Worm (Caenorhabditis elegans) whole organism, L2 larva: ENCODE data around the gene sptf-2.

Experiments used
- F13H6.1 ChIP-seq: sonication (generic microtip); optimal IDR thresholded peaks from 2 replicates; lab custom pipeline; 2016; ENCODE audit warnings: missing genetic modification characterization, missing compliant biosample characterization
- ZK546.5 ChIP-seq: sonication (generic microtip); optimal IDR thresholded peaks from 2 replicates; lab custom pipeline; 2017; ENCODE audit warnings: missing biosample characterization, missing genetic modification characterization
- ceh-82 ChIP-seq: fragments of 150-350 bp; optimal IDR thresholded peaks from 2 replicates; lab custom pipeline; 2014; ENCODE audit warnings: missing biosample characterization, missing genetic modification characterization
- lsy-2 ChIP-seq, 2 experiments: fragments of 150-350 bp in 1 of 2; sonication (generic microtip) in 1 of 2; optimal IDR thresholded peaks; 2 replicates each; lab custom pipeline; 2014 to 2017; ENCODE audit warnings: missing biosample characterization in 2 of 2, missing genetic modification characterization in 2 of 2
- mab-5 ChIP-seq: fragments of 150-350 bp; optimal IDR thresholded peaks from 2 replicates; lab custom pipeline; 2014; ENCODE audit warnings: missing biosample characterization, missing genetic modification characterization
- mdl-1 ChIP-seq, 2 experiments: fragments of 150-350 bp in 1 of 2; sonication (generic microtip) in 1 of 2; optimal IDR thresholded peaks; 2 replicates each; lab custom pipeline; 2017; ENCODE audit warnings: missing biosample characterization in 2 of 2, missing genetic modification characterization in 2 of 2
- nhr-12 ChIP-seq: fragments of 150-350 bp; optimal IDR thresholded peaks from 2 replicates; lab custom pipeline; 2014; ENCODE audit warnings: missing biosample characterization, missing genetic modification characterization
- snpc-4 ChIP-seq: fragments of 150-350 bp; optimal IDR thresholded peaks from 2 replicates; lab custom pipeline; 2014; ENCODE audit warnings: missing biosample characterization, missing genetic modification characterization
- ztf-11 ChIP-seq: sonication (generic microtip); optimal IDR thresholded peaks from 2 replicates; lab custom pipeline; 2017; ENCODE audit warnings: missing biosample characterization, missing genetic modification characterization
- ztf-4 ChIP-seq: fragments of 150-350 bp; optimal IDR thresholded peaks from 2 replicates; lab custom pipeline; 2014; ENCODE audit warnings: missing biosample characterization, missing genetic modification characterization

DNA sequence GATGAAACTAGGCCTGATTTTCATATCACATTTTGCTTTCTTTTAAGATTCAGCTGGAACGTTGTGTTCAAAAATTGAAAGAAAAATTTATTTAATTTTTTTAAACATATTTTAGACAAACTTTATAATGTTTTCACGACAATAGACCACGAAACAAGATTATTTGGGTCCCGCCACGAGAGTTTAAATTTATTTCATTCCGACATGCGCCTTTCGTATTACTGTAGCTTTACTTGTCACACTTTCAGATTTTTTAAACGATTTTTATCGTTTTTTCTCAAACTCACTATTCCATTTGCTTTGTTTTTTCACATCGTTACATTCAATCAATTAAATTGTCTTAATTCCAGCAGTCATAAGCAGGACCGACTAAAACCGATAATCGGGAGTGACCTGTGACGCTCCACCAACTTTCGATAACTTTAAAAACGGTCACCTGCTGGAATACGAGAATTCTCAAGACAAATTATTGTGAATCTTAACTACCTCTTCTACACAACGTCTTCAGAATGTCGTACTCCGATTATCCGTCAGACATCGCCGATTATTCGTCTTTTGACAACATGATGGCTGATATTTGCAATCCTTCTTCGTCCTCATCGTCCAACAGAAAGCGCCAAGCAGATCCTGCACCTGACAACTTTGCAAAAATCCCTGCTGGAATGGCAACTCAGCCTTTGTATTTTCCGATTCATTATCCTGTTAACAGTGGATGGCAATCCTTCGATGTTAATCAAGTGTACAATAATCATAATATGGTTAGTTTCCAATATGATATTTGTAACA is 31.2 kb upstream of the sptf-2 start, which contains the start of gene aptf-3:
- TF ChIP-seq mdl-1 (tag; optimal IDR thresholded peaks at IDR 0.05; lab: Kevin White, UChicago) (no peak), lsy-2 (tag; optimal IDR thresholded peaks at IDR 0.05; lab: Kevin White, UChicago) (no peak), F13H6.1 (tag; lab: Kevin White, UChicago) (no peak), nhr-12 (tag; lab: Kevin White, UChicago) (no peak), snpc-4 (no peak), ztf-4 (tag; lab: Kevin White, UChicago) (no peak), ceh-82 (no peak), mab-5 (no peak), ztf-11 (tag; lab: Kevin White, UChicago) (no peak), ZK546.5 (tag; lab: Kevin White, UChicago) (no peak)
